Worm (Caenorhabditis elegans) whole organism, L1 larva: Measurements from ENCODE around the gene F49C12.15.
"Not testable (repeated sequence)": the region's sequence is repeated elsewhere in the genome, so short reads cannot be mapped to it uniquely, and the experiment has no call there.

Experiments
- aly-2 ChIP-seq: fragments of 150-350 bp; optimal IDR thresholded peaks from 2 replicates; lab custom pipeline; 2014; ENCODE audit warnings: missing biosample characterization, missing genetic modification characterization
- ama-1 ChIP-seq: fragments of 150-350 bp; optimal IDR thresholded peaks from 2 replicates; lab custom pipeline; 2014
- dpl-1 ChIP-seq, 3 experiments: fragments of 150-350 bp in 2 of 3; sonication (generic microtip) in 1 of 3; optimal IDR thresholded peaks; 2 replicates each; lab custom pipeline; 2014 to 2017; ENCODE audit warnings: missing biosample characterization in 3 of 3, missing genetic modification characterization in 3 of 3, missing genetic modification reagents in 3 of 3
- elt-3 ChIP-seq, 6 experiments: fragments of 150-350 bp in 1 of 6; sonication (generic microtip); optimal IDR thresholded peaks; 2 replicates each; lab custom pipeline; 2017 to 2018; ENCODE audit warnings: missing biosample characterization in 6 of 6, missing genetic modification characterization in 6 of 6, inconsistent platforms in 1 of 6
- jun-1 ChIP-seq: fragments of 150-350 bp; optimal IDR thresholded peaks from 2 replicates; lab custom pipeline; 2014; ENCODE audit warnings: missing biosample characterization, missing genetic modification reagents, missing genetic modification characterization
- lin-15B ChIP-seq: fragments of 150-350 bp; sonication (generic microtip); optimal IDR thresholded peaks from 3 replicates; lab custom pipeline; 2014; ENCODE audit warnings: missing biosample characterization, missing genetic modification characterization
- pqm-1 ChIP-seq: sonication (generic microtip); optimal IDR thresholded peaks from 3 replicates; lab custom pipeline; 2017; ENCODE audit warnings: missing biosample characterization, missing genetic modification characterization

DNA sequence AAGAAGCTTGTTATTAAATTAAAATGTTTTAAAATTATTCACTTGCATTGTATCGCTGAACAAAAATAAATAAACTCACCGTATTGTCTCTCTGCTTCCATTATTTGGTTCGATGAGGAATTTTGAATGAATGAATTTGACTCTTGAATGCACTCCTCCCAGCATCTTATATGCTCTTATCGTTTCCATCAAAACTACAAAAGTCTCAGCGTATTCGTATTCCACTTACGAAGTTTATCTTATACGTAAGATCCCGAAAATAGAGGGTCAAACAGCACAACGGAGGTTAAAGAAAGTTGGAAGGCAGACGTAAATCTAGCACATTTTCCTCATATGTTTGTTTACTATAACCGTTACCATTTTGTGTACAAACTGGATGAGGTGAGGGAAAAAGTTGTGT, 38.0 kb upstream of the F49C12.15 start, which contains the start of gene nhr-267:
- not testable (repeated sequence) for TF ChIP-seq elt-3 (tag; optimal IDR thresholded peaks at IDR 0.05; lab: Kevin White, UChicago); pqm-1 (tag; lab: Kevin White, UChicago); aly-2 (tag; lab: Kevin White, UChicago); dpl-1 (GFP tag; optimal IDR thresholded peaks at IDR 0.05; lab: Kevin White, UChicago); ama-1 (lab: Kevin White, UChicago); lin-15B (tag; lab: Kevin White, UChicago); jun-1 (tag; lab: Kevin White, UChicago)
